Worm (Caenorhabditis elegans) whole organism, L2 larva: Measurements from ENCODE around the gene ZK1098.3.
A peak's percentile ranks its signal among the peaks of the same experiment; 100 is the strongest.

Source experiments
- C34F6.9 ChIP-seq: fragments of 150-350 bp; optimal IDR thresholded peaks from 2 replicates; lab custom pipeline; 2014; ENCODE audit warnings: missing biosample characterization, missing genetic modification characterization
- F13H6.1 ChIP-seq: sonication (generic microtip); optimal IDR thresholded peaks from 2 replicates; lab custom pipeline; 2016; ENCODE audit warnings: missing genetic modification characterization, missing compliant biosample characterization
- R02D3.7 ChIP-seq: fragments of 150-350 bp; optimal IDR thresholded peaks from 2 replicates; lab custom pipeline; 2014; ENCODE audit warnings: missing biosample characterization, missing genetic modification characterization
- Y55F3AM.14 ChIP-seq: fragments of 200-800 bp; sonication (Bioruptor generic); optimal IDR thresholded peaks from 2 replicates; lab custom pipeline; 2018; ENCODE audit warnings: mild to moderate bottlenecking, missing genetic modification characterization, missing compliant biosample characterization
- ZK546.5 ChIP-seq: sonication (generic microtip); optimal IDR thresholded peaks from 2 replicates; lab custom pipeline; 2017; ENCODE audit warnings: missing biosample characterization, missing genetic modification characterization
- alr-1 ChIP-seq: fragments of 150-350 bp; optimal IDR thresholded peaks from 2 replicates; lab custom pipeline; 2014; ENCODE audit warnings: missing biosample characterization, missing genetic modification characterization
- aly-2 ChIP-seq: fragments of 150-350 bp; optimal IDR thresholded peaks from 2 replicates; lab custom pipeline; 2014; ENCODE audit warnings: missing biosample characterization, missing genetic modification characterization
- ama-1 ChIP-seq: fragments of 150-350 bp; optimal IDR thresholded peaks from 2 replicates; lab custom pipeline; 2018; ENCODE audit warnings: inconsistent platforms
- blmp-1 ChIP-seq: sonication (generic microtip); optimal IDR thresholded peaks from 2 replicates; lab custom pipeline; 2017; ENCODE audit warnings: missing genetic modification characterization, mild to moderate bottlenecking, missing compliant biosample characterization, antibody characterized with exemption, moderate library complexity; ENCODE audit not compliant: insufficient read depth
- ceh-16 ChIP-seq: fragments of 150-350 bp; optimal IDR thresholded peaks from 2 replicates; lab custom pipeline; 2014; ENCODE audit warnings: missing biosample characterization, missing genetic modification characterization
- ceh-82 ChIP-seq: fragments of 150-350 bp; optimal IDR thresholded peaks from 2 replicates; lab custom pipeline; 2014; ENCODE audit warnings: missing biosample characterization, missing genetic modification characterization
- crh-2 ChIP-seq: sonication (generic microtip); optimal IDR thresholded peaks from 2 replicates; lab custom pipeline; 2017; ENCODE audit warnings: missing biosample characterization, missing genetic modification characterization
- dmd-4 ChIP-seq: sonication (generic microtip); optimal IDR thresholded peaks from 2 replicates; lab custom pipeline; 2017; ENCODE audit warnings: missing biosample characterization, missing genetic modification characterization
- egl-27 ChIP-seq: sonication (generic microtip); optimal IDR thresholded peaks from 3 replicates; lab custom pipeline; 2017; ENCODE audit warnings: missing biosample characterization, missing genetic modification reagents, missing genetic modification characterization
- elt-1 ChIP-seq: fragments of 150-350 bp; optimal IDR thresholded peaks from 2 replicates; lab custom pipeline; 2014; ENCODE audit warnings: missing biosample characterization, missing genetic modification characterization
- elt-3 ChIP-seq: sonication (generic microtip); optimal IDR thresholded peaks from 2 replicates; lab custom pipeline; 2017; ENCODE audit warnings: missing biosample characterization, missing genetic modification characterization
- fos-1 ChIP-seq: fragments of 150-350 bp; optimal IDR thresholded peaks from 2 replicates; lab custom pipeline; 2014; ENCODE audit warnings: missing biosample characterization, missing genetic modification characterization
- gmeb-1 ChIP-seq: fragments of 150-350 bp; optimal IDR thresholded peaks from 2 replicates; lab custom pipeline; 2014; ENCODE audit warnings: missing biosample characterization, missing genetic modification characterization
- lin-11 ChIP-seq: fragments of 150-350 bp; sonication (generic microtip); optimal IDR thresholded peaks from 2 replicates; lab custom pipeline; 2014; ENCODE audit warnings: missing biosample characterization, missing genetic modification characterization, inconsistent platforms, mixed read lengths
- lin-13 ChIP-seq: fragments of 150-350 bp; optimal IDR thresholded peaks from 2 replicates; lab custom pipeline; 2014; ENCODE audit warnings: missing biosample characterization, missing genetic modification reagents, missing genetic modification characterization
- lin-39 ChIP-seq: fragments of 150-350 bp; optimal IDR thresholded peaks from 2 replicates; lab custom pipeline; 2014; ENCODE audit warnings: missing biosample characterization, missing genetic modification reagents, missing genetic modification characterization
- lsy-2 ChIP-seq, 2 experiments: fragments of 150-350 bp in 1 of 2; sonication (generic microtip) in 1 of 2; optimal IDR thresholded peaks; 2 replicates each; lab custom pipeline; 2014 to 2017; ENCODE audit warnings: missing biosample characterization in 2 of 2, missing genetic modification characterization in 2 of 2
- mab-5 ChIP-seq: fragments of 150-350 bp; optimal IDR thresholded peaks from 2 replicates; lab custom pipeline; 2014; ENCODE audit warnings: missing biosample characterization, missing genetic modification characterization
- mbf-1 ChIP-seq: sonication (generic microtip); optimal IDR thresholded peaks from 2 replicates; lab custom pipeline; 2017; ENCODE audit warnings: missing biosample characterization, missing genetic modification characterization
- mdl-1 ChIP-seq, 2 experiments: fragments of 150-350 bp in 1 of 2; sonication (generic microtip) in 1 of 2; optimal IDR thresholded peaks; 2 replicates each; lab custom pipeline; 2017; ENCODE audit warnings: missing biosample characterization in 2 of 2, missing genetic modification characterization in 2 of 2
- nhr-10 ChIP-seq: sonication (generic microtip); optimal IDR thresholded peaks from 2 replicates; lab custom pipeline; 2017; ENCODE audit warnings: missing biosample characterization, missing genetic modification characterization
- nhr-11 ChIP-seq: fragments of 150-350 bp; optimal IDR thresholded peaks from 2 replicates; lab custom pipeline; 2014; ENCODE audit warnings: missing biosample characterization, missing genetic modification characterization
- nhr-12 ChIP-seq: fragments of 150-350 bp; optimal IDR thresholded peaks from 2 replicates; lab custom pipeline; 2014; ENCODE audit warnings: missing biosample characterization, missing genetic modification characterization
- nhr-129 ChIP-seq: fragments of 150-350 bp; optimal IDR thresholded peaks from 2 replicates; lab custom pipeline; 2014; ENCODE audit warnings: missing biosample characterization, missing genetic modification characterization
- nhr-21 ChIP-seq: fragments of 150-350 bp; optimal IDR thresholded peaks from 2 replicates; lab custom pipeline; 2014; ENCODE audit warnings: missing biosample characterization, missing genetic modification characterization
- nhr-23 ChIP-seq: fragments of 150-350 bp; optimal IDR thresholded peaks from 2 replicates; lab custom pipeline; 2014; ENCODE audit warnings: missing biosample characterization, missing genetic modification reagents, missing genetic modification characterization
- nhr-237 ChIP-seq: fragments of 150-350 bp; optimal IDR thresholded peaks from 2 replicates; lab custom pipeline; 2014; ENCODE audit warnings: missing biosample characterization, missing genetic modification characterization
- nhr-25 ChIP-seq: fragments of 150-350 bp; sonication (generic microtip); optimal IDR thresholded peaks from 3 replicates; lab custom pipeline; 2014; ENCODE audit warnings: missing biosample characterization, missing genetic modification characterization
- nhr-6 ChIP-seq: fragments of 150-350 bp; optimal IDR thresholded peaks from 2 replicates; lab custom pipeline; 2014; ENCODE audit warnings: missing biosample characterization, missing genetic modification characterization
- nhr-77 ChIP-seq: fragments of 150-350 bp; optimal IDR thresholded peaks from 2 replicates; lab custom pipeline; 2014; ENCODE audit warnings: missing biosample characterization, missing genetic modification characterization
- peb-1 ChIP-seq: fragments of 150-350 bp; optimal IDR thresholded peaks from 2 replicates; lab custom pipeline; 2014; ENCODE audit warnings: missing biosample characterization, missing genetic modification characterization
- sem-4 ChIP-seq: fragments of 150-350 bp; optimal IDR thresholded peaks from 2 replicates; lab custom pipeline; 2014; ENCODE audit warnings: missing biosample characterization, missing genetic modification reagents, missing genetic modification characterization
- skn-1 ChIP-seq: sonication (generic microtip); optimal IDR thresholded peaks from 2 replicates; lab custom pipeline; 2017; ENCODE audit warnings: missing biosample characterization, missing genetic modification characterization
- sma-3 ChIP-seq: sonication (generic microtip); optimal IDR thresholded peaks from 2 replicates; lab custom pipeline; 2016; ENCODE audit warnings: missing genetic modification reagents, missing genetic modification characterization, missing compliant biosample characterization
- sma-9 ChIP-seq, 2 experiments: fragments of 150-350 bp in 1 of 2; sonication (generic microtip) in 1 of 2; optimal IDR thresholded peaks; 2 replicates each; lab custom pipeline; 2014 to 2016; ENCODE audit warnings: missing genetic modification characterization in 2 of 2, mild to moderate bottlenecking in 1 of 2, missing biosample characterization in 1 of 2, missing compliant biosample characterization in 1 of 2, missing genetic modification reagents in 1 of 2, moderate library complexity in 1 of 2
- snpc-4 ChIP-seq: fragments of 150-350 bp; optimal IDR thresholded peaks from 2 replicates; lab custom pipeline; 2014; ENCODE audit warnings: missing biosample characterization, missing genetic modification characterization
- unc-39 ChIP-seq: fragments of 150-350 bp; optimal IDR thresholded peaks from 2 replicates; lab custom pipeline; 2014; ENCODE audit warnings: missing biosample characterization, missing genetic modification characterization
- unc-55 ChIP-seq: fragments of 150-350 bp; sonication (generic microtip); optimal IDR thresholded peaks from 3 replicates; lab custom pipeline; 2014; ENCODE audit warnings: missing biosample characterization, missing genetic modification reagents, missing genetic modification characterization
- unc-62 ChIP-seq: fragments of 150-350 bp; optimal IDR thresholded peaks from 2 replicates; lab custom pipeline; 2014; ENCODE audit warnings: missing biosample characterization, missing genetic modification reagents, missing genetic modification characterization
- zag-1 ChIP-seq: fragments of 150-350 bp; optimal IDR thresholded peaks from 2 replicates; lab custom pipeline; 2014; ENCODE audit warnings: missing biosample characterization, missing genetic modification characterization
- ztf-1 ChIP-seq: fragments of 200-800 bp; sonication (Bioruptor generic); conservative IDR thresholded peaks from 2 replicates; pipeline ENCODE4 v1.3.6; 2022; ENCODE audit warnings: missing genetic modification characterization, missing compliant biosample characterization
- ztf-11 ChIP-seq: sonication (generic microtip); optimal IDR thresholded peaks from 2 replicates; lab custom pipeline; 2017; ENCODE audit warnings: missing biosample characterization, missing genetic modification characterization
- ztf-4 ChIP-seq: fragments of 150-350 bp; optimal IDR thresholded peaks from 2 replicates; lab custom pipeline; 2014; ENCODE audit warnings: missing biosample characterization, missing genetic modification characterization

ZK1098.3 gene

DNA sequence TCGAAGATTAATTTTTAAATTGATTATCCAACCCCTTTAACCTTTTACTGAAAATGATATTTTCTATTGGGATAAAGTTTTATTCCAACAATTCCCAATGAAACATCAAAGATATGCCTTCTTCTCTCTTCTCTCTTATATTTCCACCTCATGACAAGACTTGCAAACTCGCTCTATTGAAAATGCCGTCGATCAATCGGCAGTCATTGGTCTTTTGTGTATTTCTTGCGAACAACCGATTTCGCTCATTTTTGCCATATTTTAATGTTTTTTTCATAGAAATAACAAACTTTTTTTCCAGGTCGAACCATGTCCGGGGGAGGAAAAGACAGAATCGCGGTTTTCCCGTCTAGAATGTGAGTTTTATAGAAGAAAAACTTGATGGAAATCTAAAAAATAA lies 30.7 kb downstream of the ZK1098.3 start, which contains the start of gene vha-14:
Gene vha-14 (plus strand): TSS at position 302 of the 400 bp plus-strand sequence.
- TF ChIP-seq mbf-1 (no peak), nhr-129 (tag; lab: Kevin White, UChicago) (peak; percentile 74), ceh-82 (tag; lab: Kevin White, UChicago) (no peak), zag-1 (no peak), ceh-16 (no peak), crh-2 (tag; lab: Kevin White, UChicago) (peak; percentile 87), aly-2 (tag; lab: Kevin White, UChicago) (no peak), unc-62 (no peak), sem-4 (tag; lab: Kevin White, UChicago) (no peak), sma-3 (peak; percentile 4), C34F6.9 (peak; percentile 81), unc-55 (GFP tag; lab: Kevin White, UChicago) (peak; percentile 64), alr-1 (no peak), peb-1 (tag; lab: Kevin White, UChicago) (no peak), Y55F3AM.14 (no peak), nhr-23 (tag; lab: Kevin White, UChicago) (no peak), dmd-4 (tag; lab: Kevin White, UChicago) (no peak), nhr-10 (tag; lab: Kevin White, UChicago) (no peak), sma-9 (GFP tag; optimal IDR thresholded peaks at IDR 0.05; lab: Kevin White, UChicago) (no peak), sma-9 (tag; optimal IDR thresholded peaks at IDR 0.05; lab: Kevin White, UChicago) (no peak), ZK546.5 (tag; lab: Kevin White, UChicago) (no peak), egl-27 (tag; lab: Kevin White, UChicago) (no peak), ama-1 (peak; percentile 20), nhr-25 (tag; lab: Kevin White, UChicago) (peak; percentile 9), ztf-11 (tag; lab: Kevin White, UChicago) (no peak), nhr-237 (tag; lab: Kevin White, UChicago) (no peak), mab-5 (tag; lab: Kevin White, UChicago) (no peak), R02D3.7 (tag; lab: Kevin White, UChicago) (no peak), lin-11 (tag; lab: Kevin White, UChicago) (no peak), nhr-11 (no peak), elt-3 (no peak), nhr-21 (peak; percentile 9), lsy-2 (tag; optimal IDR thresholded peaks at IDR 0.05; lab: Kevin White, UChicago) (peak in 1 of 2 experiments; percentile 71), elt-1 (tag; lab: Kevin White, UChicago) (no peak), nhr-77 (no peak), blmp-1 (no peak), F13H6.1 (tag; lab: Kevin White, UChicago) (no peak), lin-39 (tag; lab: Kevin White, UChicago) (no peak), snpc-4 (tag; lab: Kevin White, UChicago) (peak; percentile 31), nhr-12 (no peak), ztf-1 (GFP tag; lab: Robert Waterston, UW) (no peak), gmeb-1 (tag; lab: Kevin White, UChicago) (no peak), unc-39 (tag; lab: Kevin White, UChicago) (no peak), fos-1 (tag; lab: Kevin White, UChicago) (peak; percentile 60), ztf-4 (tag; lab: Kevin White, UChicago) (peak; percentile 20), mdl-1 (tag; optimal IDR thresholded peaks at IDR 0.05; lab: Kevin White, UChicago) (no peak), lin-13 (GFP tag; lab: Kevin White, UChicago) (no peak), skn-1 (tag; lab: Kevin White, UChicago) (no peak), nhr-6 (tag; lab: Kevin White, UChicago) (no peak)
